Fruit fly (Drosophila melanogaster): Measurements from ENCODE around the gene CG4766.
A peak's percentile ranks its signal among the peaks of the same experiment; 100 is the strongest.

The CG4766 gene

dm6 chrX:5972030-5972429 is 28.6 kb downstream of the CG4766 start (continued):
- TF ChIP-seq ind (GFP tag; optimal IDR thresholded peaks at IDR 0.05) (no peak), maf-S (GFP tag; optimal IDR thresholded peaks at IDR 0.05) (peak; percentile 8), Deaf1 (tag; optimal IDR thresholded peaks at IDR 0.05) (no peak), tx (GFP tag; optimal IDR thresholded peaks at IDR 0.05) (no peak), Hr78 (GFP tag; optimal IDR thresholded peaks at IDR 0.05) (no peak), lov (optimal IDR thresholded peaks at IDR 0.05) (no peak), lov (GFP tag; IDR thresholded peaks at IDR 0.05) (0 out of 3 replicates have a peak, but pooled peaks have one; percentile 67), CG14014 (GFP tag; IDR thresholded peaks at IDR 0.05) (0 out of 2 replicates have a peak, but pooled peaks have one; percentile 6), Lhr (GFP tag; optimal IDR thresholded peaks at IDR 0.05) (peak; percentile 9), Fer2 (tag; optimal IDR thresholded peaks at IDR 0.05) (no peak), CG14965 (GFP tag; optimal IDR thresholded peaks at IDR 0.05; ENCODE audit: borderline replicate concordance) (no peak), CHES-1-like (GFP tag; optimal IDR thresholded peaks at IDR 0.05) (no peak), ERR (GFP tag; optimal IDR thresholded peaks at IDR 0.05) (no peak), CG11093 (GFP tag; IDR thresholded peaks at IDR 0.05) (no peak), lmd (GFP tag; IDR thresholded peaks at IDR 0.05) (peak; percentile 54), E2f1 (GFP tag; IDR thresholded peaks at IDR 0.05) (no peak), otp (GFP tag; IDR thresholded peaks at IDR 0.05) (0 out of 3 replicates have a peak, but pooled peaks have one; percentile 49), CG7372 (GFP tag; IDR thresholded peaks at IDR 0.05) (no peak), lbe (GFP tag; optimal IDR thresholded peaks at IDR 0.05) (no peak), Doc3 (GFP tag; IDR thresholded peaks at IDR 0.05; ENCODE audit: partially characterized antibody) (no peak), Hey (tag; optimal IDR thresholded peaks at IDR 0.05) (no peak), CG12942 (GFP tag; optimal IDR thresholded peaks at IDR 0.05) (no peak), corto (GFP tag; optimal IDR thresholded peaks at IDR 0.05) (no peak), nom (GFP tag; optimal IDR thresholded peaks at IDR 0.05) (peak; percentile 36), vfl (GFP tag; optimal IDR thresholded peaks at IDR 0.05) (no peak), Fer1 (GFP tag; optimal IDR thresholded peaks at IDR 0.05) (no peak), CG10274 (GFP tag; optimal IDR thresholded peaks at IDR 0.05) (no peak), Nf-YC (tag; optimal IDR thresholded peaks at IDR 0.05) (no peak), CG33213 (GFP tag; optimal IDR thresholded peaks at IDR 0.05) (peak; percentile 7), CG5180 (GFP tag; optimal IDR thresholded peaks at IDR 0.05) (peak; percentile 58), Dfd (GFP tag; optimal IDR thresholded peaks at IDR 0.05) (no peak), Atf6 (GFP tag; IDR thresholded peaks at IDR 0.05) (0 out of 2 replicates have a peak, but pooled peaks have one; percentile 19), Rx (GFP tag; IDR thresholded peaks at IDR 0.05) (peak; percentile 36; the same call in 1 of the 2 replicates), dmrt99B (tag; optimal IDR thresholded peaks at IDR 0.05) (peak; percentile 40), Meics (GFP tag; optimal IDR thresholded peaks at IDR 0.05) (no peak), CG13775 (GFP tag; optimal IDR thresholded peaks at IDR 0.05) (no peak), CG32772 (GFP tag; IDR thresholded peaks at IDR 0.05) (peak; percentile 70), CG10543 (GFP tag; optimal IDR thresholded peaks at IDR 0.05) (no peak), sens (GFP tag) (peak; percentile 85), so (GFP tag; IDR thresholded peaks at IDR 0.05) (peak; percentile 47; the same call in 1 of the 3 replicates), crc (GFP tag; optimal IDR thresholded peaks at IDR 0.05) (no peak), gfzf (GFP tag; optimal IDR thresholded peaks at IDR 0.05) (no peak), CG7928 (GFP tag; optimal IDR thresholded peaks at IDR 0.05) (no peak), CG7963 (GFP tag; IDR thresholded peaks at IDR 0.05; ENCODE audit: partially characterized antibody) (no peak), repo (GFP tag; optimal IDR thresholded peaks at IDR 0.05) (no peak), Doc2 (GFP tag; IDR thresholded peaks at IDR 0.05) (no peak), CG8359 (GFP tag; optimal IDR thresholded peaks at IDR 0.05; ENCODE audit: borderline replicate concordance) (no peak), tin (GFP tag; optimal IDR thresholded peaks at IDR 0.05) (peak; percentile 24), pb (GFP tag; optimal IDR thresholded peaks at IDR 0.05) (no peak), CG1832 (GFP tag; optimal IDR thresholded peaks at IDR 0.05) (no peak), kah (GFP tag; optimal IDR thresholded peaks at IDR 0.05) (no peak)

All from whole organism, embryonic.